Worm (Caenorhabditis elegans) whole organism, midembryonic: Measurements from ENCODE around the gene ubxn-6.

ENCODE experiments used
- cog-1 ChIP-seq: sonication (generic microtip); optimal IDR thresholded peaks from 2 replicates; lab custom pipeline; 2016; ENCODE audit warnings: missing genetic modification characterization, missing compliant biosample characterization
- flt-1 ChIP-seq: fragments of 200-800 bp; sonication (Bioruptor generic); IDR thresholded peaks from 2 replicates; pipeline ENCODE4 v1.3.6; 2022; ENCODE audit warnings: missing genetic modification characterization, missing compliant biosample characterization
- klf-2 ChIP-seq: fragments of 200-800 bp; sonication (Bioruptor generic); conservative IDR thresholded peaks from 2 replicates; pipeline ENCODE4 v1.3.6; 2022; ENCODE audit warnings: missing genetic modification reagents, missing genetic modification characterization, missing compliant biosample characterization
- ref-1 ChIP-seq: fragments of 200-800 bp; sonication (Bioruptor generic); conservative IDR thresholded peaks from 2 replicates; pipeline ENCODE4 v1.3.6; 2022; ENCODE audit warnings: missing genetic modification reagents, missing genetic modification characterization, missing compliant biosample characterization
- ztf-23 ChIP-seq: fragments of 200-800 bp; sonication (Bioruptor generic); IDR thresholded peaks from 2 replicates; pipeline ENCODE4 v1.3.6; 2022; ENCODE audit warnings: missing genetic modification reagents, missing genetic modification characterization, missing compliant biosample characterization
- ztf-29 ChIP-seq: fragments of 200-800 bp; sonication (Bioruptor generic); IDR thresholded peaks from 2 replicates; pipeline ENCODE4 v1.3.6; 2022; ENCODE audit warnings: missing genetic modification reagents, missing genetic modification characterization, missing compliant biosample characterization

DNA sequence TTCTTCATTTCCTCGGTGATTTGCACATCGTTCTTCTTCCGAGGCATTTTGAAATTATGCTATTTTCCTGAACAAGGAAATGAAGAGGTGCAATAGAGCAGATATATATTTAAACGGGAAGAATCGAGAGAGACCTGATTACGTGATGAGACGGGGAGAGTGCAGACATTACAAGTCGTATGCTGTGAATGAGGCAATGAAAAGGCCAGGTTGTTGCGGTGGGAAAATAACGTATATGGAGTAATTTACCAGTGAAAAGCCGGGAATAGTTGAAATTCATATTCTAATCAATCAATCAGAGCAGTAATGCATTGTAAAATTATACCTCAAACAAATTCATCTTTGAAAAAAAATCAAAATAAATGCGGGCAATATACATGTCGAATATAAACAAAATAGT, 50.6 kb downstream of the ubxn-6 start, which contains the start of gene Y17G9B.8:
- no peak for TF ChIP-seq cog-1 (tag; lab: Kevin White, UChicago)
- TF ChIP-seq flt-1 (GFP tag; lab: Robert Waterston, UW), result no peak
- TF ChIP-seq ztf-23 (GFP tag; lab: Robert Waterston, UW), result no peak
- TF ChIP-seq ztf-29 (GFP tag; lab: Robert Waterston, UW), result no peak
- no peak for TF ChIP-seq klf-2
- no peak for TF ChIP-seq ref-1 (GFP tag; lab: Robert Waterston, UW)
